Worm (Caenorhabditis elegans) whole organism, L4 larva: ENCODE data around the gene C16A11.7.

Experiments
- F37D6.2 ChIP-seq: sonication (generic microtip); optimal IDR thresholded peaks from 2 replicates; lab custom pipeline; 2016; ENCODE audit warnings: mild to moderate bottlenecking, missing genetic modification characterization, missing compliant biosample characterization
- F49E8.2 ChIP-seq: sonication (generic microtip); optimal IDR thresholded peaks from 2 replicates; lab custom pipeline; 2016; ENCODE audit warnings: missing compliant biosample characterization, mild to moderate bottlenecking, missing genetic modification characterization, borderline replicate concordance
- T26A8.4 ChIP-seq: fragments of 200-800 bp; sonication (Bioruptor generic); IDR thresholded peaks from 2 replicates; pipeline ENCODE4 v1.3.6; 2022; ENCODE audit warnings: missing genetic modification characterization, missing compliant biosample characterization
- Y105C5A.15 ChIP-seq: fragments of 200-800 bp; sonication (Bioruptor generic); IDR thresholded peaks from 2 replicates; pipeline ENCODE4 v1.3.6; 2022; ENCODE audit warnings: missing genetic modification characterization, missing compliant biosample characterization
- Y5F2A.4 ChIP-seq: fragments of 200-800 bp; sonication (Bioruptor generic); optimal IDR thresholded peaks from 2 replicates; lab custom pipeline; 2018; ENCODE audit warnings: mild to moderate bottlenecking, missing genetic modification characterization, missing compliant biosample characterization
- aly-2 ChIP-seq: sonication (generic microtip); optimal IDR thresholded peaks from 2 replicates; lab custom pipeline; 2018; ENCODE audit warnings: missing biosample characterization, missing genetic modification characterization
- arid-1 ChIP-seq: fragments of 200-800 bp; sonication (Bioruptor generic); conservative IDR thresholded peaks from 2 replicates; pipeline ENCODE4 v1.3.6; 2022; ENCODE audit warnings: missing genetic modification reagents, missing genetic modification characterization, missing compliant biosample characterization
- attf-4 ChIP-seq: sonication (generic microtip); optimal IDR thresholded peaks from 3 replicates; lab custom pipeline; 2017; ENCODE audit warnings: missing biosample characterization, missing genetic modification characterization
- ceh-20 ChIP-seq: fragments of 200-800 bp; sonication (Bioruptor generic); IDR thresholded peaks from 2 replicates; pipeline ENCODE4 v1.3.6; 2022; ENCODE audit warnings: missing genetic modification reagents, missing genetic modification characterization, missing compliant biosample characterization
- ceh-28 ChIP-seq: fragments of 150-350 bp; optimal IDR thresholded peaks from 2 replicates; lab custom pipeline; 2014; ENCODE audit warnings: missing biosample characterization, missing genetic modification reagents, missing genetic modification characterization
- ceh-32 ChIP-seq: sonication (generic microtip); optimal IDR thresholded peaks from 2 replicates; lab custom pipeline; 2016; ENCODE audit warnings: mild to moderate bottlenecking, missing genetic modification characterization, missing compliant biosample characterization; ENCODE audit not compliant: poor library complexity
- ceh-62 ChIP-seq: sonication (generic microtip); optimal IDR thresholded peaks from 2 replicates; lab custom pipeline; 2017; ENCODE audit warnings: missing biosample characterization, missing genetic modification characterization
- daf-8 ChIP-seq: fragments of 200-800 bp; sonication (Bioruptor generic); IDR thresholded peaks from 2 replicates; pipeline ENCODE4 v1.3.6; 2022; ENCODE audit warnings: missing genetic modification characterization, missing compliant biosample characterization
- dmd-6 ChIP-seq: fragments of 200-800 bp; sonication (Bioruptor generic); IDR thresholded peaks from 2 replicates; pipeline ENCODE4 v1.3.6; 2022; ENCODE audit warnings: missing genetic modification reagents, missing genetic modification characterization, missing compliant biosample characterization
- dve-1 ChIP-seq: sonication (generic microtip); optimal IDR thresholded peaks from 2 replicates; lab custom pipeline; 2017; ENCODE audit warnings: antibody characterized with exemption, mild to moderate bottlenecking, missing genetic modification characterization, missing compliant biosample characterization; ENCODE audit not compliant: insufficient read depth
- egl-27 ChIP-seq: sonication (generic microtip); optimal IDR thresholded peaks from 3 replicates; lab custom pipeline; 2017; ENCODE audit warnings: missing biosample characterization, missing genetic modification reagents, missing genetic modification characterization
- egl-43 ChIP-seq: fragments of 200-800 bp; sonication (Bioruptor generic); IDR thresholded peaks from 2 replicates; pipeline ENCODE4 v1.3.6; 2022; ENCODE audit warnings: missing genetic modification reagents, missing genetic modification characterization, missing compliant biosample characterization
- fos-1 ChIP-seq: fragments of 150-350 bp; optimal IDR thresholded peaks from 2 replicates; lab custom pipeline; 2014; ENCODE audit warnings: missing biosample characterization, missing genetic modification characterization
- hlh-30 ChIP-seq: sonication (generic microtip); optimal IDR thresholded peaks from 2 replicates; lab custom pipeline; 2017; ENCODE audit warnings: antibody characterized with exemption, mild to moderate bottlenecking, missing genetic modification characterization, missing compliant biosample characterization; ENCODE audit not compliant: insufficient read depth
- lim-7 ChIP-seq: fragments of 200-800 bp; sonication (Bioruptor generic); IDR thresholded peaks from 2 replicates; pipeline ENCODE4 v1.3.6; 2022; ENCODE audit warnings: missing genetic modification characterization, missing compliant biosample characterization
- lin-1 ChIP-seq: fragments of 200-800 bp; sonication (Bioruptor generic); IDR thresholded peaks from 2 replicates; pipeline ENCODE4 v1.3.6; 2022; ENCODE audit warnings: missing genetic modification reagents, missing genetic modification characterization, missing compliant biosample characterization
- lin-13 ChIP-seq: fragments of 150-350 bp; optimal IDR thresholded peaks from 2 replicates; lab custom pipeline; 2014; ENCODE audit warnings: missing biosample characterization, missing genetic modification reagents, missing genetic modification characterization
- lin-15B ChIP-seq: fragments of 150-350 bp; sonication (generic microtip); optimal IDR thresholded peaks from 3 replicates; lab custom pipeline; 2014; ENCODE audit warnings: missing biosample characterization, missing genetic modification characterization
- lin-38 ChIP-seq: fragments of 200-800 bp; sonication (Bioruptor generic); IDR thresholded peaks from 2 replicates; pipeline ENCODE4 v1.3.6; 2022; ENCODE audit warnings: missing genetic modification reagents, missing genetic modification characterization, missing compliant biosample characterization
- lir-3 ChIP-seq: sonication (generic microtip); optimal IDR thresholded peaks from 2 replicates; lab custom pipeline; 2016; ENCODE audit warnings: mild to moderate bottlenecking, missing genetic modification characterization, missing compliant biosample characterization
- mdl-1 ChIP-seq, 2 experiments: fragments of 150-350 bp in 1 of 2; sonication (generic microtip) in 1 of 2; optimal IDR thresholded peaks; 2 replicates each; lab custom pipeline; 2014 to 2017; ENCODE audit warnings: missing biosample characterization in 2 of 2, missing genetic modification characterization in 2 of 2
- mdt-29 ChIP-seq: fragments of 200-800 bp; sonication (Bioruptor generic); IDR thresholded peaks from 2 replicates; pipeline ENCODE4 v1.3.6; 2022; ENCODE audit warnings: missing genetic modification reagents, missing genetic modification characterization, missing compliant biosample characterization
- nhr-10 ChIP-seq: fragments of 150-350 bp; optimal IDR thresholded peaks from 2 replicates; lab custom pipeline; 2014; ENCODE audit warnings: missing biosample characterization, missing genetic modification characterization
- nhr-11 ChIP-seq: fragments of 150-350 bp; optimal IDR thresholded peaks from 2 replicates; lab custom pipeline; 2014; ENCODE audit warnings: missing biosample characterization, missing genetic modification characterization
- nhr-111 ChIP-seq: fragments of 200-800 bp; sonication (Bioruptor generic); optimal IDR thresholded peaks from 2 replicates; lab custom pipeline; 2018; ENCODE audit warnings: mild to moderate bottlenecking, missing genetic modification characterization, missing compliant biosample characterization
- nhr-237 ChIP-seq: sonication (generic microtip); optimal IDR thresholded peaks from 2 replicates; lab custom pipeline; 2017; ENCODE audit warnings: missing biosample characterization, missing genetic modification characterization
- nhr-41 ChIP-seq: fragments of 200-800 bp; sonication (Bioruptor generic); IDR thresholded peaks from 2 replicates; pipeline ENCODE4 v1.3.6; 2022; ENCODE audit warnings: missing genetic modification reagents, missing genetic modification characterization, missing compliant biosample characterization
- nhr-42 ChIP-seq: fragments of 200-800 bp; sonication (Bioruptor generic); IDR thresholded peaks from 2 replicates; pipeline ENCODE4 v1.3.6; 2022; ENCODE audit warnings: missing genetic modification characterization, missing compliant biosample characterization
- nhr-48 ChIP-seq: sonication (generic microtip); optimal IDR thresholded peaks from 2 replicates; lab custom pipeline; 2016; ENCODE audit warnings: mild to moderate bottlenecking, missing genetic modification characterization, missing compliant biosample characterization
- pqm-1 ChIP-seq: sonication (generic microtip); optimal IDR thresholded peaks from 2 replicates; lab custom pipeline; 2017; ENCODE audit warnings: missing biosample characterization, missing genetic modification characterization
- rbr-2 ChIP-seq: sonication (generic microtip); optimal IDR thresholded peaks from 2 replicates; lab custom pipeline; 2016; ENCODE audit warnings: missing genotype, missing genetic modification characterization, missing compliant biosample characterization
- sdz-12 ChIP-seq: fragments of 200-800 bp; sonication (Bioruptor generic); optimal IDR thresholded peaks from 2 replicates; lab custom pipeline; 2018; ENCODE audit warnings: mild to moderate bottlenecking, missing genetic modification characterization, missing compliant biosample characterization
- set-16 ChIP-seq: fragments of 200-800 bp; sonication (Bioruptor generic); IDR thresholded peaks from 2 replicates; pipeline ENCODE4 v1.3.6; 2022; ENCODE audit warnings: missing genetic modification reagents, missing genetic modification characterization, missing compliant biosample characterization
- snpc-4 ChIP-seq: fragments of 150-350 bp; optimal IDR thresholded peaks from 2 replicates; lab custom pipeline; 2014; ENCODE audit warnings: missing biosample characterization, missing genetic modification characterization
- tra-1 ChIP-seq: fragments of 200-800 bp; sonication (Bioruptor generic); IDR thresholded peaks from 2 replicates; pipeline ENCODE4 v1.3.6; 2022; ENCODE audit warnings: missing genetic modification reagents, missing genetic modification characterization, missing compliant biosample characterization
- unc-62 ChIP-seq, 3 experiments: fragments of 150-350 bp in 1 of 3; sonication (generic microtip); optimal IDR thresholded peaks in 2 of 3; peaks in 1 of 3; 1 replicate in 1 of 3; 2 replicates in 2 of 3; lab custom pipeline; 2014 to 2017; ENCODE audit warnings: missing biosample characterization in 3 of 3, missing genetic modification characterization in 3 of 3, missing genetic modification reagents in 3 of 3, missing genotype in 1 of 3
- vab-7 ChIP-seq: fragments of 200-800 bp; sonication (Bioruptor generic); IDR thresholded peaks from 2 replicates; pipeline ENCODE4 v1.3.6; 2022; ENCODE audit warnings: missing genetic modification reagents, missing genetic modification characterization, missing compliant biosample characterization
- zag-1 ChIP-seq: fragments of 150-350 bp; optimal IDR thresholded peaks from 2 replicates; lab custom pipeline; 2014; ENCODE audit warnings: missing biosample characterization, missing genetic modification characterization
- zfp-2 ChIP-seq: sonication (generic microtip); optimal IDR thresholded peaks from 2 replicates; lab custom pipeline; 2016; ENCODE audit warnings: mild to moderate bottlenecking, missing genetic modification characterization, missing compliant biosample characterization
- zip-11 ChIP-seq: fragments of 200-800 bp; sonication (Bioruptor generic); IDR thresholded peaks from 2 replicates; pipeline ENCODE4 v1.3.6; 2022; ENCODE audit warnings: missing genetic modification characterization, missing compliant biosample characterization

Gene C16A11.7

DNA sequence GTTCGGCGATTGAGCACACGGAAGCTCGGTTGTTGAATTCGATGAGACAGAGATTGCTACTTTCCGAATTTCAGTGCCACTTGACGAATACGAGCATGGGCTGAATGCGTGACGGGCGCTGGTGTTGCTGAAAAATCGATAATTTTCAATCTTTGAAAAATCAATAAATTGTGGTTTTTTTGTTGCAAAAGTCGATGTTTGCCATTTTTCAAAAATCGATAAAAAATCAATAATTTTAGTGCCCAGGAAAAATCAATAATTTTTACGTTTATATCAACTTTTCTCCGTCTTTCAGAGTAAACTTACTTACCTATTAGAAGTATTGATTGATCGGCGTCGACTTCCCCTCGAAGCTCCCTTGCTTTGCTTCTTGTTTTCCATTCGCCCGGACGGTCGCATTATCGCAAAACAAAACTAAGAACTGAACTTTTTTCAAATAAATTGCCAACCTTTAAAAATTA is at the start of gene C16A11.7:
Gene C16A11.7, minus strand, starts transcription at position 411 of the 461 bp plus-strand sequence.
- TF ChIP-seq F49E8.2 (tag; lab: Kevin White, UChicago) (no peak), ceh-28 (tag; lab: Kevin White, UChicago) (peak; percentile 95)

DNA sequence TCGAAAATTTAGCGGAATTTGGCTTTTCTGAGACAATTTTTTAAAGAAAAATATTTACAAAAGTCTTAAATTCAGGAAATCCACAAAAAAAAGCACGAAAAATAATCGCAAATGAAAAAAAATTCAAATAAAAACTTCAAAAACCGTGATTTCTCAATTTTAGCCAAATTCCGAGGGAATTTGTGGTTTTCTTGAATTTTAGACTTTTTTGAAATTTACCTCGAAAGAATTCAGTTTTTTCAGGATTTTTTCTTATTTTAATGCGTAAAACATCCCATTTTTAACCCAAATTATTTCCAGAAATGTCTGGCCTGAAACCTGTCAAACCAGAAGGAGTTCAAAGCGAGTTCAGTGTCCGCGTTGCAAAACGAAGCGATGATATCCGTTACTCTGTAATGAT is 44.6 kb upstream of the C16A11.7 start, which contains the start of gene gtf-2F1:
Gene gtf-2F1, plus strand, starts transcription at position 301 of the 400 bp plus-strand sequence.
- TF ChIP-seq lin-13 (GFP tag; lab: Kevin White, UChicago) (no peak), unc-62 (GFP tag; optimal IDR thresholded peaks at IDR 0.05 in 1 of 2; lab: Kevin White, UChicago) (peak in 1 of 2 experiments; percentile 41), unc-62 (tag; optimal IDR thresholded peaks at IDR 0.05; lab: Kevin White, UChicago) (no peak), nhr-237 (tag; lab: Kevin White, UChicago) (no peak), Y105C5A.15 (GFP tag; lab: Robert Waterston, UW) (no peak), lin-38 (no peak), daf-8 (GFP tag; lab: Robert Waterston, UW) (no peak), lim-7 (no peak), dve-1 (tag; lab: Kevin White, UChicago) (no peak)

DNA sequence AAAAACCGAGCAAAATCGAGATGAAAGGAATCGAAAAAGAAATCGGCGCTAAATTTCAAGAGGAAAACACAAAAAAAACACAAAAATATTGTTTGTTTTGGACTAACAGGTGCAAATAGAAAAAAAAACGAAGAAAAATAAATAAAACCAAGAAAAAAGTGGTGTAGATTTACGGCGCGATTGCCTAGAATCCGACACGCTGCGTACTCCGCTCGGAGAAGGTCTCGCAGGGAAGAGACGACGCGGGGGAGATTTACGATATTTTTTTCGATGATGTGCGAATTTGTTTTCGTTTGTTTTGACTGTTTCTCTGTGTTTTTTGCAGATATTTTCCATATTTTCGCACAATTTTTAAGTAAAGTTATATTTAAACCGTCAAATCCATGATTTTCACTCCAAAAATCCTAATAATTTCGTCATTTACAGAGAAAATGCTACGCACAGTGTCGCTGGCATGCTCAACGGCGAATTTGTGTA is 42.5 kb upstream of the C16A11.7 start, which contains the start of gene sco-1:
Gene sco-1, plus strand, starts transcription at position 427 of the 477 bp plus-strand sequence.
- TF ChIP-seq nhr-48 (tag; lab: Kevin White, UChicago) (peak; percentile 70), ceh-20 (peak; percentile 94), pqm-1 (no peak), ceh-62 (tag; lab: Kevin White, UChicago) (no peak), ceh-32 (tag; lab: Kevin White, UChicago) (no peak), ceh-28 (tag; lab: Kevin White, UChicago) (no peak), sdz-12 (GFP tag; lab: Kevin White, UChicago) (peak; percentile 80), T26A8.4 (peak; percentile 94), mdt-29 (GFP tag; lab: Robert Waterston, UW) (peak; percentile 84), hlh-30 (tag; lab: Kevin White, UChicago) (peak; percentile 91), F49E8.2 (tag; lab: Kevin White, UChicago) (peak; percentile 59), lin-13 (GFP tag; lab: Kevin White, UChicago) (peak; percentile 93), aly-2 (no peak), egl-27 (tag; lab: Kevin White, UChicago) (no peak), zag-1 (tag; lab: Kevin White, UChicago) (peak; percentile 42), dve-1 (tag; lab: Kevin White, UChicago) (peak; percentile 95), nhr-10 (peak; percentile 16), attf-4 (no peak), mdl-1 (tag; optimal IDR thresholded peaks at IDR 0.05; lab: Kevin White, UChicago) (peak in 1 of 2 experiments; percentile 62), vab-7 (GFP tag; lab: Robert Waterston, UW) (peak; percentile 79), zip-11 (GFP tag; lab: Robert Waterston, UW) (no peak), set-16 (no peak), snpc-4 (tag; lab: Kevin White, UChicago) (peak; percentile 60), tra-1 (GFP tag; lab: Robert Waterston, UW) (no peak; the same call in none of the 2 replicates), arid-1 (GFP tag; lab: Robert Waterston, UW) (peak; percentile 68; the same call in 1 of the 2 replicates), zfp-2 (tag; lab: Kevin White, UChicago) (peak; percentile 75), egl-43 (GFP tag; lab: Robert Waterston, UW) (peak; percentile 86), fos-1 (tag; lab: Kevin White, UChicago) (no peak), nhr-42 (GFP tag; lab: Robert Waterston, UW) (peak; percentile 91), dmd-6 (peak; percentile 95), F37D6.2 (peak; percentile 87), rbr-2 (tag; lab: Kevin White, UChicago) (peak; percentile 93), lin-15B (tag; lab: Kevin White, UChicago) (peak; percentile 83), nhr-41 (GFP tag; lab: Robert Waterston, UW) (no peak), nhr-11 (tag; lab: Kevin White, UChicago) (peak; percentile 90), nhr-237 (tag; lab: Kevin White, UChicago) (no peak), lir-3 (tag; lab: Kevin White, UChicago) (peak; percentile 24), lin-1 (GFP tag; lab: Robert Waterston, UW) (0 out of 2 replicates have a peak, but pooled peaks have one; percentile 66), Y5F2A.4 (no peak), nhr-111 (GFP tag; lab: Kevin White, UChicago) (no peak), unc-62 (GFP tag; optimal IDR thresholded peaks at IDR 0.05 in 1 of 2; lab: Kevin White, UChicago) (peak in 1 of 2 experiments; percentile 38), unc-62 (tag; optimal IDR thresholded peaks at IDR 0.05; lab: Kevin White, UChicago) (no peak)
